Fruit fly (Drosophila melanogaster) Kc167 (cell line): ENCODE data around the gene Ack.

ENCODE experiments used
- Myc ChIP-seq: fragments of >200 bp; optimal IDR thresholded peaks from 2 replicates; lab custom pipeline; 2017; ENCODE audit warnings: missing external identifiers
- Sin3A ChIP-seq: fragments of >200 bp; optimal IDR thresholded peaks from 2 replicates; lab custom pipeline; 2018; ENCODE audit warnings: missing external identifiers
- h ChIP-seq: fragments of >200 bp; optimal IDR thresholded peaks from 3 replicates; lab custom pipeline; 2018; ENCODE audit warnings: missing external identifiers
- psq ChIP-seq: fragments of >200 bp; optimal IDR thresholded peaks from 2 replicates; lab custom pipeline; 2017; ENCODE audit warnings: missing external identifiers
- ttk ChIP-seq: sonication (Bioruptor generic); optimal IDR thresholded peaks from 2 replicates; lab custom pipeline; 2017; ENCODE audit warnings: missing external identifiers

DNA sequence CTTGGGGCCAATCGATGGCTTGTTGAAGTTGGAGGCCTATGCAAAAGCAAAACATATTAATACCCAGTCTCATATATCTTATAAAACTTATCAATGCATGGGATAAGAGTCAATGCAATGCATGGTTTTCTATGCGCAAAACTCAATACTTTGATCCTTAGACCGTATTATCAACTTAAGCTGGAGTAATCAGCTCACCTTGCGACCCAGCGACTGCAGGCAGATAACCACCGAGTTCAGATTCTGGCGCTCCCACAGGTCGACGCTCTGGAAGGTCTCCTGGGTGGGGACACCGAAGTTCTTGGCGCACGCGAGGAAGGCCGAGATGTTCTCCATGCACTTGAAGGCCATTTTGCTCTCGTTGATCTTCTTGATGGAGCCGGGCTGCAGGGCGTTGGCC is 7.1 kb downstream of the Ack start:
- no peak for TF ChIP-seq h (lab: Kevin White, UChicago)
- no peak for TF ChIP-seq ttk (lab: Kevin White, UChicago)
- TF ChIP-seq Sin3A (lab: Kevin White, UChicago): no peak
- no peak for TF ChIP-seq Myc
- no peak for TF ChIP-seq psq (lab: Kevin White, UChicago)
